Worm (Caenorhabditis elegans): ENCODE results near the gene F32D1.8.

The F32D1.8 gene

DNA sequence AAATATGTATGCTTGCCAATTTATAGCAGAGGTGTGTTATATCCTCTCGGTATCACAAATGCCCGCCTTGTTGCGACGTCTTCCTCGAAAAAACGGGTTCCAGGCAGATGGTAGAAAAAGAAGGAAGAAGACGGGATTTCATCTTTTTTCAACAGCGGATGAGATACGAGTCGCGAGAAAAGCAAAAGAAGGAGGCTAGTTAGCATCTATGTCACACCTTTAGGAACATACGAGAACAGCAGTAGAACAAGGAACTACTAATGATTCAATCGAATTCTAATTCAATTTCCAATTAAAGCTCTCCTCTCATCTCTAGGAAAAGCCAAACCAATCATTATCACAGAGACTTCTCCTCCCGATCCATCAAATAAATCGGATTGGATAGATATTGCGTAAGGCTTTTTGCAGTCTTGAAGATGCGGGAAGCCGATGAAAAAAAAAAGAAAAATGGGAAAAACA, 37.1 kb upstream of the F32D1.8 start, which contains the start of gene grl-5:
grl-5 (minus strand) TSS at position 51 of the 459 bp plus-strand sequence.
- TF ChIP-seq pha-4 (tag; optimal IDR thresholded peaks at IDR 0.05) (no peak), tbx-7 (tag; optimal IDR thresholded peaks at IDR 0.05) (no peak), sox-2 (GFP tag; IDR thresholded peaks at IDR 0.05) (no peak), ceh-14 (tag; optimal IDR thresholded peaks at IDR 0.05) (no peak), F13H6.1 (tag; optimal IDR thresholded peaks at IDR 0.05) (no peak), unc-3 (GFP tag; conservative IDR thresholded peaks at IDR 0.05) (no peak), unc-3 (tag; optimal IDR thresholded peaks at IDR 0.05) (no peak), lin-11 (tag; optimal IDR thresholded peaks at IDR 0.05) (no peak), hlh-8 (tag; optimal IDR thresholded peaks at IDR 0.05) (no peak), eyg-1 (tag; optimal IDR thresholded peaks at IDR 0.05) (no peak), hlh-6 (tag; optimal IDR thresholded peaks at IDR 0.05) (no peak), K02D7.2 (tag; optimal IDR thresholded peaks at IDR 0.05) (no peak), gmeb-2 (tag; optimal IDR thresholded peaks at IDR 0.05) (no peak), mec-3 (tag; optimal IDR thresholded peaks at IDR 0.05; ENCODE audit: borderline replicate concordance) (no peak), madf-2 (tag; optimal IDR thresholded peaks at IDR 0.05) (no peak), sdc-2 (tag; optimal IDR thresholded peaks at IDR 0.05) (no peak), hlh-30 (tag; optimal IDR thresholded peaks at IDR 0.05; ENCODE audit: insufficient read depth) (no peak), Y22D7AL.16 (tag; optimal IDR thresholded peaks at IDR 0.05) (no peak), elt-2 (tag; optimal IDR thresholded peaks at IDR 0.05) (no peak)

- no peak for TF ChIP-seq nfya-1 (tag; optimal IDR thresholded peaks at IDR 0.05)
- no peak for TF ChIP-seq mec-3 (tag; optimal IDR thresholded peaks at IDR 0.05; ENCODE audit: borderline replicate concordance)
- TF ChIP-seq ztf-16 (tag; optimal IDR thresholded peaks at IDR 0.05) = no peak
- no peak for TF ChIP-seq ceh-24 (tag; optimal IDR thresholded peaks at IDR 0.05)
- no peak for TF ChIP-seq zip-5 (tag; optimal IDR thresholded peaks at IDR 0.05)
- TF ChIP-seq ceh-34 (tag; optimal IDR thresholded peaks at IDR 0.05) = no peak
- TF ChIP-seq sox-2 (GFP tag; IDR thresholded peaks at IDR 0.05) = no peak
- no peak for TF ChIP-seq K09A11.1 (tag; optimal IDR thresholded peaks at IDR 0.05; ENCODE audit: insufficient read depth)
- TF ChIP-seq C38D4.7 (GFP tag; optimal IDR thresholded peaks at IDR 0.05) = no peak
- TF ChIP-seq ceh-18 (tag; optimal IDR thresholded peaks at IDR 0.05) = no peak
- no peak for TF ChIP-seq odd-2 (tag; optimal IDR thresholded peaks at IDR 0.05)
- TF ChIP-seq pax-1 (tag; optimal IDR thresholded peaks at IDR 0.05) = no peak
- no peak for TF ChIP-seq syd-9 (tag; optimal IDR thresholded peaks at IDR 0.05)
- no peak for TF ChIP-seq ceh-30 (tag; optimal IDR thresholded peaks at IDR 0.05)
- TF ChIP-seq unc-55 (GFP tag; optimal IDR thresholded peaks at IDR 0.05) = no peak
- TF ChIP-seq ceh-9 (tag; optimal IDR thresholded peaks at IDR 0.05) = no peak
Observed at ce11 chrV:4411714-4412113, 34.2 kb upstream of the F32D1.8 start, which contains the start of gene Y47D7A.17. Gene Y47D7A.17, minus strand, starts transcription at chrV:4411814.

DNA sequence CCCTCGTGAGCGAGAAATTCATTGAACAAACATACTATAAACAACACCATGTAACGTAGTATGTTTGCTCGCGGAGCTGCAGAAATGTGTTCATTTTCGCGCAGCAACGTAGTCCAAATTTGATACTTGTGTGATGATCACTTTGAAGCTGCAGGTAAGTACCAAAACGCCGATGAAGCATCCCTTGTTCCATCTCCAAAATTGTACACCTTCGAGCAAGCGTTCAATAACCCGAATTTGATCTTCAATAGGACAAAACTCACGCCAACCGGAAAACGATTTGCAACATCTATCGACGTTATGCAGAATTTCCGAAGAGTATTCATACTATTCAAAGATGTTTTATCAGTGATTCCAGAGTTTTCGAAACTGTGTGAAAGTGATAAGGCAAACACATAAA, 33.1 kb upstream of the F32D1.8 start, which contains the start of gene Y47D7A.3:
Y47D7A.3 (plus strand) TSS at position 301 of the 400 bp plus-strand sequence.
- TF ChIP-seq syd-9 (tag; optimal IDR thresholded peaks at IDR 0.05) = no peak
- no peak for TF ChIP-seq sox-4 (tag; optimal IDR thresholded peaks at IDR 0.05)
- no peak for TF ChIP-seq eyg-1 (tag; optimal IDR thresholded peaks at IDR 0.05)
- TF ChIP-seq zip-5 (tag; optimal IDR thresholded peaks at IDR 0.05) = no peak
- no peak for TF ChIP-seq unc-42 (tag; optimal IDR thresholded peaks at IDR 0.05)
- no peak for TF ChIP-seq Y22D7AL.16 (tag; optimal IDR thresholded peaks at IDR 0.05)
- no peak for TF ChIP-seq ceh-22 (tag; optimal IDR thresholded peaks at IDR 0.05)
- TF ChIP-seq ama-1 (optimal IDR thresholded peaks at IDR 0.05) = no peak
- TF ChIP-seq ceh-14 (tag; optimal IDR thresholded peaks at IDR 0.05) = no peak
- TF ChIP-seq K09A11.1 (tag; optimal IDR thresholded peaks at IDR 0.05; ENCODE audit: insufficient read depth) = no peak
- TF ChIP-seq unc-55 (GFP tag; optimal IDR thresholded peaks at IDR 0.05) = no peak
- TF ChIP-seq unc-86 (tag; optimal IDR thresholded peaks at IDR 0.05) = no peak
- no peak for TF ChIP-seq ceh-45 (GFP tag; IDR thresholded peaks at IDR 0.05)
- no peak for TF ChIP-seq rnt-1 (tag; optimal IDR thresholded peaks at IDR 0.05)
- TF ChIP-seq ceh-18 (tag; optimal IDR thresholded peaks at IDR 0.05) = no peak
- TF ChIP-seq lim-6 (tag; optimal IDR thresholded peaks at IDR 0.05) = no peak
- TF ChIP-seq sdc-2 (tag; optimal IDR thresholded peaks at IDR 0.05) = no peak
- TF ChIP-seq elt-2 (tag; optimal IDR thresholded peaks at IDR 0.05) = no peak
